Worm (Caenorhabditis elegans): Measurements from ENCODE around the gene irld-9.

irld-9 gene

ce11 chrII:1738844-1739243, at the start of gene irld-9, which contains the start of gene irld-33:
TSS of gene irld-9 (minus strand) at chrII:1738944.
TSS of gene irld-33 (plus strand) at chrII:1739052.
- TF ChIP-seq F37B4.10 (GFP tag; IDR thresholded peaks at IDR 0.05), result no peak
- TF ChIP-seq ztf-3 (GFP tag; optimal IDR thresholded peaks at IDR 0.05), result no peak
- no peak for TF ChIP-seq atf-7 (tag; optimal IDR thresholded peaks at IDR 0.05)
- no peak for TF ChIP-seq hrde-1 (tag; optimal IDR thresholded peaks at IDR 0.05; ENCODE audit: borderline replicate concordance)
- no peak for TF ChIP-seq attf-5 (GFP tag; optimal IDR thresholded peaks at IDR 0.05)
- TF ChIP-seq bed-1 (GFP tag; IDR thresholded peaks at IDR 0.05), result no peak
- no peak for TF ChIP-seq akir-1 (GFP tag; optimal IDR thresholded peaks at IDR 0.05)
- TF ChIP-seq nhr-179 (tag; optimal IDR thresholded peaks at IDR 0.05), result no peak
- TF ChIP-seq snpc-1.3 (tag; optimal IDR thresholded peaks at IDR 0.05; ENCODE audit: insufficient read depth), result no peak

- TF ChIP-seq ceh-27 (GFP tag; optimal IDR thresholded peaks at IDR 0.05) (no peak), lin-35 (GFP tag; optimal IDR thresholded peaks at IDR 0.05) (no peak), akir-1 (GFP tag; optimal IDR thresholded peaks at IDR 0.05) (no peak), attf-5 (GFP tag; optimal IDR thresholded peaks at IDR 0.05) (no peak), xnd-1 (tag; optimal IDR thresholded peaks at IDR 0.05) (no peak), efl-1 (GFP tag; optimal IDR thresholded peaks at IDR 0.05) (no peak), Y56A3A.18 (GFP tag; IDR thresholded peaks at IDR 0.05) (no peak), hsf-1 (GFP tag; IDR thresholded peaks at IDR 0.05) (no peak), K11D2.4 (GFP tag; IDR thresholded peaks at IDR 0.05) (no peak), F37B4.10 (GFP tag; IDR thresholded peaks at IDR 0.05) (no peak), fkh-3 (tag; optimal IDR thresholded peaks at IDR 0.05) (no peak), Y53G8AR.9 (GFP tag; conservative IDR thresholded peaks at IDR 0.05) (no peak), him-1 (tag; optimal IDR thresholded peaks at IDR 0.05) (no peak), sdz-38 (tag; optimal IDR thresholded peaks at IDR 0.05) (no peak), madf-8 (GFP tag; conservative IDR thresholded peaks at IDR 0.05) (no peak), dox-1 (GFP tag; IDR thresholded peaks at IDR 0.05) (no peak)
These were observed 49.3 kb upstream of the irld-9 start, which contains the start of the genes C08F1.6 and fbxb-13 for ce11 chrII:1788087-1788486. TSS of gene C08F1.6 (minus strand) at chrII:1788187. TSS of gene fbxb-13 (plus strand) at chrII:1788277.

- no peak for TF ChIP-seq nhr-179 (tag; optimal IDR thresholded peaks at IDR 0.05)
- TF ChIP-seq lin-26 (GFP tag; IDR thresholded peaks at IDR 0.05), result no peak
- no peak for TF ChIP-seq Y67H2A.10 (GFP tag; conservative IDR thresholded peaks at IDR 0.05)
- no peak for TF ChIP-seq ceh-40 (GFP tag; IDR thresholded peaks at IDR 0.05)
- no peak for TF ChIP-seq lsl-1 (GFP tag; optimal IDR thresholded peaks at IDR 0.05)
- TF ChIP-seq nfya-2 (GFP tag; IDR thresholded peaks at IDR 0.05), result no peak
- no peak for TF ChIP-seq zim-3 (tag; optimal IDR thresholded peaks at IDR 0.05)
- no peak for TF ChIP-seq B0019.2 (GFP tag; conservative IDR thresholded peaks at IDR 0.05)
- TF ChIP-seq aptf-2 (GFP tag; conservative IDR thresholded peaks at IDR 0.05), result no peak
- no peak for TF ChIP-seq F22D6.2 (tag; optimal IDR thresholded peaks at IDR 0.05)
- TF ChIP-seq C06A6.2 (GFP tag; conservative IDR thresholded peaks at IDR 0.05), result no peak
- TF ChIP-seq F57A8.1 (GFP tag; optimal IDR thresholded peaks at IDR 0.05), result no peak
- TF ChIP-seq egl-18 (GFP tag; IDR thresholded peaks at IDR 0.05), result no peak
- TF ChIP-seq K12H6.12 (tag; optimal IDR thresholded peaks at IDR 0.05), result no peak
These were observed 48.5 kb upstream of the irld-9 start for ce11 chrII:1787208-1787607.

- TF ChIP-seq nhr-80 (tag; optimal IDR thresholded peaks at IDR 0.05) (no peak), egl-44 (GFP tag; IDR thresholded peaks at IDR 0.05) (no peak), egl-18 (GFP tag; IDR thresholded peaks at IDR 0.05) (no peak), lin-40 (tag; optimal IDR thresholded peaks at IDR 0.05) (no peak), ceh-91 (GFP tag; IDR thresholded peaks at IDR 0.05) (no peak), C06A6.2 (GFP tag; conservative IDR thresholded peaks at IDR 0.05) (no peak), snpc-1.3 (tag; optimal IDR thresholded peaks at IDR 0.05; ENCODE audit: insufficient read depth) (no peak), somi-1 (GFP tag; optimal IDR thresholded peaks at IDR 0.05) (no peak), rec-8 (tag; optimal IDR thresholded peaks at IDR 0.05) (no peak), lir-1 (GFP tag; conservative IDR thresholded peaks at IDR 0.05) (no peak), madf-6 (GFP tag; IDR thresholded peaks at IDR 0.05) (no peak), nfyb-1 (GFP tag; IDR thresholded peaks at IDR 0.05) (no peak), bed-2 (GFP tag; IDR thresholded peaks at IDR 0.05) (no peak), F37B4.10 (GFP tag; IDR thresholded peaks at IDR 0.05) (no peak)
These were observed 47.5 kb upstream of the irld-9 start, which contains the start of gene C08F1.10 for ce11 chrII:1786209-1786608. TSS of gene C08F1.10 (minus strand) at chrII:1786309.
